Worm (Caenorhabditis elegans) whole organism, L3 larva: Measurements from ENCODE around the gene ugt-13.
A peak's percentile ranks its signal among the peaks of the same experiment; 100 is the strongest.

Experiments
- R02D3.7 ChIP-seq: fragments of 150-350 bp; optimal IDR thresholded peaks from 2 replicates; lab custom pipeline; 2014; ENCODE audit warnings: missing biosample characterization, missing genetic modification characterization
- ZK546.5 ChIP-seq: sonication (generic microtip); optimal IDR thresholded peaks from 2 replicates; lab custom pipeline; 2017; ENCODE audit warnings: missing biosample characterization, missing genetic modification characterization
- aly-2 ChIP-seq: fragments of 150-350 bp; optimal IDR thresholded peaks from 2 replicates; lab custom pipeline; 2014; ENCODE audit warnings: missing biosample characterization, missing genetic modification characterization
- ama-1 ChIP-seq: fragments of 150-350 bp; optimal IDR thresholded peaks from 2 replicates; lab custom pipeline; 2018
- ceh-16 ChIP-seq: sonication (generic microtip); optimal IDR thresholded peaks from 2 replicates; lab custom pipeline; 2017; ENCODE audit warnings: missing biosample characterization, missing genetic modification characterization
- ceh-28 ChIP-seq: fragments of 150-350 bp; optimal IDR thresholded peaks from 2 replicates; lab custom pipeline; 2014; ENCODE audit warnings: missing biosample characterization, missing genetic modification reagents, missing genetic modification characterization
- ceh-9 ChIP-seq: sonication (generic microtip); optimal IDR thresholded peaks from 2 replicates; lab custom pipeline; 2018; ENCODE audit warnings: missing biosample characterization, missing genetic modification characterization
- daf-12 ChIP-seq: fragments of 150-350 bp; optimal IDR thresholded peaks from 2 replicates; lab custom pipeline; 2014; ENCODE audit warnings: missing biosample characterization, missing genetic modification reagents, missing genetic modification characterization
- egl-5 ChIP-seq: fragments of 150-350 bp; optimal IDR thresholded peaks from 2 replicates; lab custom pipeline; 2017; ENCODE audit warnings: missing biosample characterization, missing genetic modification reagents, missing genetic modification characterization, inconsistent platforms
- elt-1 ChIP-seq: fragments of 150-350 bp; optimal IDR thresholded peaks from 2 replicates; lab custom pipeline; 2014; ENCODE audit warnings: missing biosample characterization, missing genetic modification characterization
- elt-2 ChIP-seq: sonication (generic microtip); optimal IDR thresholded peaks from 2 replicates; lab custom pipeline; 2016; ENCODE audit warnings: missing genetic modification reagents, mild to moderate bottlenecking, missing genetic modification characterization, missing compliant biosample characterization
- elt-3 ChIP-seq, 3 experiments: fragments of 150-350 bp in 1 of 3; sonication (generic microtip) in 2 of 3; optimal IDR thresholded peaks; 2 replicates in 2 of 3; 4 replicates in 1 of 3; lab custom pipeline; 2014 to 2017; ENCODE audit warnings: missing biosample characterization in 3 of 3, missing genetic modification characterization in 3 of 3
- eor-1 ChIP-seq, 2 experiments: fragments of 150-350 bp; optimal IDR thresholded peaks; 2 replicates each; lab custom pipeline; 2014 to 2018; ENCODE audit warnings: missing biosample characterization in 2 of 2, missing genetic modification characterization in 2 of 2
- fkh-10 ChIP-seq: sonication (generic microtip); optimal IDR thresholded peaks from 2 replicates; lab custom pipeline; 2017; ENCODE audit warnings: missing biosample characterization, missing genetic modification reagents, missing genetic modification characterization
- fkh-2 ChIP-seq: fragments of 150-350 bp; optimal IDR thresholded peaks from 2 replicates; lab custom pipeline; 2014; ENCODE audit warnings: missing biosample characterization, missing genetic modification reagents, missing genetic modification characterization
- fos-1 ChIP-seq: fragments of 150-350 bp; optimal IDR thresholded peaks from 2 replicates; lab custom pipeline; 2014; ENCODE audit warnings: missing biosample characterization, missing genetic modification characterization
- hmg-11 ChIP-seq: sonication (generic microtip); optimal IDR thresholded peaks from 2 replicates; lab custom pipeline; 2016; ENCODE audit warnings: missing genetic modification characterization, missing compliant biosample characterization
- jun-1 ChIP-seq: fragments of 150-350 bp; optimal IDR thresholded peaks from 2 replicates; lab custom pipeline; 2014; ENCODE audit warnings: missing biosample characterization, missing genetic modification reagents, missing genetic modification characterization
- lin-15B ChIP-seq: fragments of 150-350 bp; optimal IDR thresholded peaks from 2 replicates; lab custom pipeline; 2014; ENCODE audit warnings: missing biosample characterization, missing genetic modification characterization
- lin-39 ChIP-seq: fragments of 150-350 bp; optimal IDR thresholded peaks from 2 replicates; lab custom pipeline; 2018; ENCODE audit warnings: missing biosample characterization, missing genetic modification reagents, missing genetic modification characterization
- lsy-12 ChIP-seq: sonication (generic microtip); optimal IDR thresholded peaks from 2 replicates; lab custom pipeline; 2016; ENCODE audit warnings: mild to moderate bottlenecking, missing genetic modification characterization, missing compliant biosample characterization
- mdl-1 ChIP-seq: fragments of 150-350 bp; optimal IDR thresholded peaks from 2 replicates; lab custom pipeline; 2014; ENCODE audit warnings: missing biosample characterization, missing genetic modification characterization
- mml-1 ChIP-seq: fragments of 150-350 bp; sonication (generic microtip); optimal IDR thresholded peaks from 3 replicates; lab custom pipeline; 2014; ENCODE audit warnings: missing biosample characterization, missing genetic modification characterization
- nfya-1 ChIP-seq: sonication (generic microtip); optimal IDR thresholded peaks from 2 replicates; lab custom pipeline; 2017; ENCODE audit warnings: missing genetic modification characterization, mild to moderate bottlenecking, missing compliant biosample characterization, antibody characterized with exemption, moderate library complexity; ENCODE audit not compliant: insufficient read depth
- nhr-11 ChIP-seq: fragments of 150-350 bp; optimal IDR thresholded peaks from 2 replicates; lab custom pipeline; 2014; ENCODE audit warnings: missing biosample characterization, missing genetic modification characterization
- nhr-12 ChIP-seq: fragments of 150-350 bp; optimal IDR thresholded peaks from 2 replicates; lab custom pipeline; 2014; ENCODE audit warnings: missing biosample characterization, missing genetic modification characterization
- nhr-23 ChIP-seq: fragments of 150-350 bp; optimal IDR thresholded peaks from 2 replicates; lab custom pipeline; 2014; ENCODE audit warnings: missing biosample characterization, missing genetic modification reagents, missing genetic modification characterization
- nhr-237 ChIP-seq: fragments of 150-350 bp; optimal IDR thresholded peaks from 2 replicates; lab custom pipeline; 2014; ENCODE audit warnings: missing biosample characterization, missing genetic modification characterization
- nhr-25 ChIP-seq: sonication (generic microtip); optimal IDR thresholded peaks from 2 replicates; lab custom pipeline; 2017; ENCODE audit warnings: missing biosample characterization, missing genetic modification characterization
- nhr-28 ChIP-seq: fragments of 150-350 bp; optimal IDR thresholded peaks from 2 replicates; lab custom pipeline; 2014; ENCODE audit warnings: missing biosample characterization, missing genetic modification characterization
- nhr-43 ChIP-seq: sonication (generic microtip); optimal IDR thresholded peaks from 2 replicates; lab custom pipeline; 2016; ENCODE audit warnings: mild to moderate bottlenecking, missing genetic modification characterization, missing compliant biosample characterization; ENCODE audit not compliant: poor library complexity, severe bottlenecking
- nhr-76 ChIP-seq: fragments of 150-350 bp; sonication (generic microtip); optimal IDR thresholded peaks from 5 replicates; lab custom pipeline; 2014; ENCODE audit warnings: missing biosample characterization, missing genetic modification characterization
- nhr-77 ChIP-seq: fragments of 150-350 bp; optimal IDR thresholded peaks from 2 replicates; lab custom pipeline; 2014; ENCODE audit warnings: missing biosample characterization, missing genetic modification characterization
- pha-4 ChIP-seq: fragments of 150-350 bp; optimal IDR thresholded peaks from 2 replicates; lab custom pipeline; 2014; ENCODE audit warnings: missing biosample characterization, missing genetic modification reagents, missing genetic modification characterization
- pqm-1 ChIP-seq: fragments of 150-350 bp; optimal IDR thresholded peaks from 2 replicates; lab custom pipeline; 2017; ENCODE audit warnings: missing biosample characterization, missing genetic modification characterization, inconsistent platforms
- sea-2 ChIP-seq: fragments of 150-350 bp; sonication (generic microtip); optimal IDR thresholded peaks from 4 replicates; lab custom pipeline; 2014; ENCODE audit warnings: missing biosample characterization, missing genetic modification reagents, missing genetic modification characterization
- skn-1 ChIP-seq: fragments of 150-350 bp; optimal IDR thresholded peaks from 2 replicates; lab custom pipeline; 2014; ENCODE audit warnings: missing biosample characterization, missing genetic modification characterization
- snpc-4 ChIP-seq: fragments of 150-350 bp; optimal IDR thresholded peaks from 2 replicates; lab custom pipeline; 2014; ENCODE audit warnings: missing biosample characterization, missing genetic modification characterization
- tbx-2 ChIP-seq: sonication (generic microtip); optimal IDR thresholded peaks from 2 replicates; lab custom pipeline; 2016; ENCODE audit warnings: mild to moderate bottlenecking, missing genetic modification characterization, missing compliant biosample characterization
- unc-39 ChIP-seq: sonication (generic microtip); optimal IDR thresholded peaks from 4 replicates; lab custom pipeline; 2017; ENCODE audit warnings: missing biosample characterization, missing genetic modification characterization
- unc-62 ChIP-seq: fragments of 150-350 bp; sonication (generic microtip); optimal IDR thresholded peaks from 4 replicates; lab custom pipeline; 2014; ENCODE audit warnings: missing biosample characterization, missing genetic modification reagents, missing genetic modification characterization
- zag-1 ChIP-seq: fragments of 150-350 bp; optimal IDR thresholded peaks from 2 replicates; lab custom pipeline; 2014; ENCODE audit warnings: missing biosample characterization, missing genetic modification characterization
- ztf-11 ChIP-seq: fragments of 150-350 bp; optimal IDR thresholded peaks from 2 replicates; lab custom pipeline; 2014; ENCODE audit warnings: missing biosample characterization, missing genetic modification characterization
- ztf-4 ChIP-seq: fragments of 150-350 bp; optimal IDR thresholded peaks from 2 replicates; lab custom pipeline; 2014; ENCODE audit warnings: missing biosample characterization, missing genetic modification characterization

The ugt-13 gene

DNA sequence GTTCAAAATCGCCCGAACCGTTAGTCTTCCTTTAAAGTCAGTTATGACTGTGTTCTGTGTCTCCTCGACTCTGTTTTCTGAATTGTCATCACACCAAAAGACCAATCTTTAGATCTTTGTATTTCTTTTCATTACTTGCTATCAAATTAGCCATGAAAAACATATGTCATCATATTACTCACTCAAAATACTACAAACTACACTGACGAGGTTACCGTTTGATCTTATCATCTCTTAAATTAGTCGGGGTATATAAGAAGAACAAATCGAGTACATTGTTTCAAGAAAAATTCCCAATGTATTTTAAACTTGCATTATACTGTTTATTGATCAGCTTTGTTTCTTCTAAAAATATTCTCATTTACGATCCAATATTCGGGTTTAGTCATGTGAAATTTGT lies at the start of gene ugt-13:
Gene ugt-13 (plus strand): TSS at position 294 of the 400 bp plus-strand sequence.
- TF ChIP-seq nhr-25 (tag; lab: Kevin White, UChicago): peak; percentile 58
- TF ChIP-seq mml-1 (tag; lab: Kevin White, UChicago): no peak
- TF ChIP-seq elt-1 (tag; lab: Kevin White, UChicago): peak; percentile 9
- TF ChIP-seq nhr-23 (tag; lab: Kevin White, UChicago): peak; percentile 54
- TF ChIP-seq nhr-43: peak; percentile 49
- TF ChIP-seq elt-3 (tag; optimal IDR thresholded peaks at IDR 0.05; lab: Kevin White, UChicago): peak in 1 of 3 experiments; percentile 43
- no peak for TF ChIP-seq fkh-10 (GFP tag; lab: Kevin White, UChicago)

DNA sequence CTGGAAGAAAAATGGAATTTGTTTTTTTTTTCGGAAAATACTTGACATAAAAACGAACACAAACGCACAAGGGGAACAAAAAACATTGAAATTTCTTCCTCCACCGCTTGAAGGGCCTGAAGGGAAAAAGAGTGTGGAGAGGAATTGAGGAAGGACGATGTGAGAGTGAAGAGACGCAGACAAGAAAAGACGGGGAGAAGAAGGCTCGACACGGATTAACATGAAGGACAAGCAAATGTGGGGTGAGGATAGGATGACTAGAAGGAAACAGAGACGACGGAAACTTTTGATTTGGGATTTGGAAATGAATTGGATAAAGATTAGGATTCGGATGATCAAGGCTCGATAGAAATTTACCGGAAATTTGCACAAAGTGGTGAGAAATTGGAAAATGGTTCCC lies 48.2 kb upstream of the ugt-13 start:
- TF ChIP-seq nfya-1 (tag; lab: Kevin White, UChicago): peak; percentile 53
- TF ChIP-seq nhr-23 (tag; lab: Kevin White, UChicago): peak; percentile 1
- TF ChIP-seq ceh-9: no peak
- TF ChIP-seq fkh-2 (tag; lab: Kevin White, UChicago): no peak
- TF ChIP-seq nhr-25 (tag; lab: Kevin White, UChicago): peak; percentile 7
- no peak for TF ChIP-seq eor-1 (tag; optimal IDR thresholded peaks at IDR 0.05; lab: Kevin White, UChicago)
- TF ChIP-seq hmg-11: peak; percentile 30
- no peak for TF ChIP-seq unc-62 (GFP tag; lab: Kevin White, UChicago)
- TF ChIP-seq, all 47 proteins: peak for 4

DNA sequence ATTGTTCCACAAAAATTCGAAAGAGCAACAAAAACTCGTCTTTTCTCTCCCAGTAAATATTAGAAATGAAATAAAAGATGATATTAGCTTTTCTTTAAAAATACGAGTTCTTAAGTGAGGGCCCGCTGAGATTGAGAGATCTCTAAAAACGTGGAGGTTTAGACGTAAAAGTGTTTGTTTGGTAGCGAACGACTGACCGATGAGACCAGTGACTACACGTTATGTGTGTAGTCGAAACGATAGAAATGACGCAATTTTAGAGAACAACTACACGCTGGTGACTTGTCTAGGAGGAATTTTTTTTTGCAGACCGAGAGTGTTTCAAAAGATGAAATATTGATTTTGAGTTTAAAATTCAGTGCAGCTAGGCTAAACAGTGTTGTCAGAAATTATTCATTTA lies 45.9 kb upstream of the ugt-13 start, which contains the start of gene C37H5.13:
Gene C37H5.13 (minus strand): TSS at position 229 of the 400 bp plus-strand sequence.
- TF ChIP-seq ztf-4 (tag; lab: Kevin White, UChicago) (no peak), elt-2 (tag; lab: Kevin White, UChicago) (no peak), nhr-23 (tag; lab: Kevin White, UChicago) (no peak), unc-39 (no peak), skn-1 (tag; lab: Kevin White, UChicago) (peak; percentile 4), ZK546.5 (no peak), pqm-1 (tag; lab: Kevin White, UChicago) (peak; percentile 24), sea-2 (GFP tag; lab: Kevin White, UChicago) (no peak), fos-1 (tag; lab: Kevin White, UChicago) (no peak), pha-4 (tag; lab: Kevin White, UChicago) (peak; percentile 74), nhr-12 (tag; lab: Kevin White, UChicago) (no peak), tbx-2 (tag; lab: Kevin White, UChicago) (no peak), nhr-11 (tag; lab: Kevin White, UChicago) (no peak), nhr-25 (tag; lab: Kevin White, UChicago) (no peak), hmg-11 (peak; percentile 69), fkh-2 (tag; lab: Kevin White, UChicago) (no peak), snpc-4 (tag; lab: Kevin White, UChicago) (no peak), mml-1 (tag; lab: Kevin White, UChicago) (no peak), ceh-28 (no peak), ceh-16 (tag; lab: Kevin White, UChicago) (no peak), daf-12 (tag; lab: Kevin White, UChicago) (no peak), nhr-76 (tag; lab: Kevin White, UChicago) (no peak), aly-2 (no peak), ama-1 (no peak), nhr-77 (tag; lab: Kevin White, UChicago) (no peak), zag-1 (tag; lab: Kevin White, UChicago) (no peak), nfya-1 (tag; lab: Kevin White, UChicago) (peak; percentile 27), R02D3.7 (no peak), nhr-237 (tag; lab: Kevin White, UChicago) (no peak), elt-3 (tag; optimal IDR thresholded peaks at IDR 0.05; lab: Kevin White, UChicago) (no peak), eor-1 (tag; optimal IDR thresholded peaks at IDR 0.05; lab: Kevin White, UChicago) (no peak), egl-5 (no peak), lsy-12 (tag; lab: Kevin White, UChicago) (no peak), jun-1 (no peak), mdl-1 (tag; lab: Kevin White, UChicago) (no peak), lin-15B (tag; lab: Kevin White, UChicago) (no peak), ceh-9 (no peak), fkh-10 (GFP tag; lab: Kevin White, UChicago) (no peak), nhr-28 (tag; lab: Kevin White, UChicago) (no peak), elt-1 (tag; lab: Kevin White, UChicago) (no peak), nhr-43 (no peak), unc-62 (GFP tag; lab: Kevin White, UChicago) (no peak), ztf-11 (tag; lab: Kevin White, UChicago) (no peak), lin-39 (no peak)
